Worm (Caenorhabditis elegans) whole organism, L1 larva: ENCODE results near the gene nas-11.

Experiments used
- C16A3.4 ChIP-seq: fragments of 150-350 bp; optimal IDR thresholded peaks from 2 replicates; lab custom pipeline; 2014; ENCODE audit warnings: missing biosample characterization, missing genetic modification characterization
- C34B4.2 ChIP-seq: sonication (generic microtip); optimal IDR thresholded peaks from 2 replicates; lab custom pipeline; 2017; ENCODE audit warnings: mild to moderate bottlenecking, missing genetic modification characterization, missing compliant biosample characterization
- F16B12.6 ChIP-seq: fragments of 150-350 bp; optimal IDR thresholded peaks from 2 replicates; lab custom pipeline; 2014; ENCODE audit warnings: missing biosample characterization, missing genetic modification characterization
- Y116A8C.19 ChIP-seq: sonication (generic microtip); optimal IDR thresholded peaks from 2 replicates; lab custom pipeline; 2016; ENCODE audit warnings: missing compliant biosample characterization, missing genetic modification characterization, borderline replicate concordance
- aha-1 ChIP-seq: fragments of 150-350 bp; optimal IDR thresholded peaks from 2 replicates; lab custom pipeline; 2014; ENCODE audit warnings: missing biosample characterization, missing genetic modification characterization
- ama-1 ChIP-seq: fragments of 150-350 bp; optimal IDR thresholded peaks from 2 replicates; lab custom pipeline; 2014
- blmp-1 ChIP-seq: fragments of 150-350 bp; optimal IDR thresholded peaks from 2 replicates; lab custom pipeline; 2014; ENCODE audit warnings: missing biosample characterization, missing genetic modification characterization
- dpl-1 ChIP-seq, 3 experiments: fragments of 150-350 bp in 2 of 3; sonication (generic microtip) in 1 of 3; optimal IDR thresholded peaks; 2 replicates each; lab custom pipeline; 2014 to 2017; ENCODE audit warnings: missing biosample characterization in 3 of 3, missing genetic modification characterization in 3 of 3, missing genetic modification reagents in 3 of 3
- dsc-1 ChIP-seq: sonication (generic microtip); optimal IDR thresholded peaks from 2 replicates; lab custom pipeline; 2016; ENCODE audit warnings: mild to moderate bottlenecking, missing genetic modification characterization, missing compliant biosample characterization
- efl-1 ChIP-seq, 4 experiments: fragments of 150-350 bp; optimal IDR thresholded peaks in 3 of 4; peaks in 1 of 4; 1 replicate in 1 of 4; 2 replicates in 3 of 4; lab custom pipeline; 2014; ENCODE audit warnings: missing biosample characterization in 2 of 4, missing genetic modification characterization in 2 of 4, missing genetic modification reagents in 2 of 4
- egl-27 ChIP-seq, 2 experiments: fragments of 150-350 bp in 1 of 2; sonication (generic microtip); optimal IDR thresholded peaks; 3 replicates each; lab custom pipeline; 2017 to 2018; ENCODE audit warnings: missing biosample characterization in 2 of 2, missing genetic modification characterization in 2 of 2, missing genetic modification reagents in 2 of 2
- elt-2 ChIP-seq: sonication (generic microtip); optimal IDR thresholded peaks from 2 replicates; lab custom pipeline; 2016; ENCODE audit warnings: missing genetic modification characterization, mild to moderate bottlenecking, inconsistent platforms, missing compliant biosample characterization, missing genetic modification reagents
- elt-3 ChIP-seq, 6 experiments: fragments of 150-350 bp in 1 of 6; sonication (generic microtip); optimal IDR thresholded peaks; 2 replicates each; lab custom pipeline; 2017 to 2018; ENCODE audit warnings: missing biosample characterization in 6 of 6, missing genetic modification characterization in 6 of 6, inconsistent platforms in 1 of 6
- fkh-10 ChIP-seq: sonication (generic microtip); optimal IDR thresholded peaks from 2 replicates; lab custom pipeline; 2017; ENCODE audit warnings: missing biosample characterization, missing genetic modification reagents, missing genetic modification characterization
- fkh-8 ChIP-seq: sonication (generic microtip); optimal IDR thresholded peaks from 2 replicates; lab custom pipeline; 2016; ENCODE audit warnings: mild to moderate bottlenecking, missing genetic modification characterization, missing compliant biosample characterization
- grh-1 ChIP-seq: fragments of 200-800 bp; sonication (Bioruptor generic); IDR thresholded peaks from 2 replicates; pipeline ENCODE4 v1.3.6; 2022; ENCODE audit warnings: missing genetic modification reagents, missing genetic modification characterization, missing compliant biosample characterization
- hpl-2 ChIP-seq: fragments of 150-350 bp; optimal IDR thresholded peaks from 2 replicates; lab custom pipeline; 2014; ENCODE audit warnings: missing biosample characterization, missing genetic modification reagents, missing genetic modification characterization
- irx-1 ChIP-seq: sonication (generic microtip); optimal IDR thresholded peaks from 2 replicates; lab custom pipeline; 2016; ENCODE audit warnings: missing genetic modification characterization, missing compliant biosample characterization
- isw-1 ChIP-seq: fragments of 200-800 bp; sonication (Bioruptor generic); IDR thresholded peaks from 2 replicates; pipeline ENCODE4 v1.3.6; 2022; ENCODE audit warnings: missing genetic modification characterization, missing compliant biosample characterization
- jun-1 ChIP-seq: fragments of 150-350 bp; optimal IDR thresholded peaks from 2 replicates; lab custom pipeline; 2014; ENCODE audit warnings: missing biosample characterization, missing genetic modification reagents, missing genetic modification characterization
- lin-13 ChIP-seq: fragments of 150-350 bp; optimal IDR thresholded peaks from 2 replicates; lab custom pipeline; 2014; ENCODE audit warnings: missing biosample characterization, missing genetic modification reagents, missing genetic modification characterization
- lin-14 ChIP-seq: fragments of 200-800 bp; sonication (Bioruptor generic); optimal IDR thresholded peaks from 2 replicates; lab custom pipeline; 2018; ENCODE audit warnings: mild to moderate bottlenecking, missing genetic modification characterization, moderate library complexity, missing compliant biosample characterization
- lin-35 ChIP-seq, 2 experiments: fragments of 150-350 bp; optimal IDR thresholded peaks; 2 replicates each; lab custom pipeline; 2014; ENCODE audit warnings: missing biosample characterization in 2 of 2, missing genetic modification characterization in 2 of 2, missing genetic modification reagents in 2 of 2
- lir-3 ChIP-seq: sonication (generic microtip); optimal IDR thresholded peaks from 2 replicates; lab custom pipeline; 2016; ENCODE audit warnings: mild to moderate bottlenecking, missing genetic modification characterization, moderate library complexity, missing compliant biosample characterization; ENCODE audit not compliant: poor library complexity
- lsy-2 ChIP-seq, 2 experiments: fragments of 150-350 bp; optimal IDR thresholded peaks; 2 replicates each; lab custom pipeline; 2014; ENCODE audit warnings: missing biosample characterization in 2 of 2, missing genetic modification characterization in 2 of 2
- mab-9 ChIP-seq: fragments of 200-800 bp; sonication (Bioruptor generic); IDR thresholded peaks from 2 replicates; pipeline ENCODE4 v1.3.6; 2022; ENCODE audit warnings: missing genetic modification reagents, missing genetic modification characterization, missing compliant biosample characterization
- mdl-1 ChIP-seq, 2 experiments: fragments of 150-350 bp; optimal IDR thresholded peaks; 2 replicates each; lab custom pipeline; 2014 to 2017; ENCODE audit warnings: missing biosample characterization in 2 of 2, missing genetic modification characterization in 2 of 2, inconsistent platforms in 1 of 2
- mep-1 ChIP-seq: fragments of 150-350 bp; optimal IDR thresholded peaks from 2 replicates; lab custom pipeline; 2014; ENCODE audit warnings: missing biosample characterization, missing genetic modification characterization
- nhr-12 ChIP-seq: sonication (generic microtip); optimal IDR thresholded peaks from 2 replicates; lab custom pipeline; 2017; ENCODE audit warnings: missing biosample characterization, missing genetic modification characterization
- nhr-19 ChIP-seq: fragments of 200-800 bp; sonication (Bioruptor generic); conservative IDR thresholded peaks from 2 replicates; pipeline ENCODE4 v1.3.6; 2022; ENCODE audit warnings: missing genetic modification characterization, missing compliant biosample characterization
- nhr-20 ChIP-seq: sonication (generic microtip); optimal IDR thresholded peaks from 2 replicates; lab custom pipeline; 2016; ENCODE audit warnings: mild to moderate bottlenecking, missing genetic modification characterization, missing compliant biosample characterization
- nhr-47 ChIP-seq: sonication (generic microtip); optimal IDR thresholded peaks from 2 replicates; lab custom pipeline; 2016; ENCODE audit warnings: mild to moderate bottlenecking, missing genetic modification characterization, moderate library complexity, missing compliant biosample characterization
- nhr-71 ChIP-seq: sonication (generic microtip); optimal IDR thresholded peaks from 2 replicates; lab custom pipeline; 2016; ENCODE audit warnings: mild to moderate bottlenecking, missing genetic modification characterization, moderate library complexity, missing compliant biosample characterization
- nhr-84 ChIP-seq: sonication (generic microtip); optimal IDR thresholded peaks from 2 replicates; lab custom pipeline; 2017; ENCODE audit warnings: missing biosample characterization, missing genetic modification characterization
- nhr-85 ChIP-seq: sonication (generic microtip); peaks from one replicate; lab custom pipeline; 2016; ENCODE audit warnings: missing genetic modification characterization, inconsistent platforms, missing compliant biosample characterization
- nhr-90 ChIP-seq: sonication (generic microtip); optimal IDR thresholded peaks from 2 replicates; lab custom pipeline; 2016; ENCODE audit warnings: mild to moderate bottlenecking, missing genetic modification characterization, missing compliant biosample characterization; ENCODE audit not compliant: poor library complexity
- pax-3 ChIP-seq: fragments of 200-800 bp; sonication (Bioruptor generic); optimal IDR thresholded peaks from 2 replicates; lab custom pipeline; 2018; ENCODE audit warnings: mild to moderate bottlenecking, missing genetic modification characterization, moderate library complexity, missing compliant biosample characterization
- rnt-1 ChIP-seq: sonication (generic microtip); optimal IDR thresholded peaks from 2 replicates; lab custom pipeline; 2016; ENCODE audit warnings: mild to moderate bottlenecking, missing genetic modification characterization, moderate library complexity, missing compliant biosample characterization
- skn-1 ChIP-seq: fragments of 150-350 bp; optimal IDR thresholded peaks from 2 replicates; lab custom pipeline; 2014; ENCODE audit warnings: missing biosample characterization, missing genetic modification characterization
- snu-23 ChIP-seq: sonication (generic microtip); optimal IDR thresholded peaks from 2 replicates; lab custom pipeline; 2016; ENCODE audit warnings: missing genetic modification characterization, missing compliant biosample characterization
- sptf-1 ChIP-seq: fragments of 150-350 bp; optimal IDR thresholded peaks from 2 replicates; lab custom pipeline; 2014; ENCODE audit warnings: missing biosample characterization, missing genetic modification characterization
- sup-37 ChIP-seq: fragments of 200-800 bp; sonication (Bioruptor generic); optimal IDR thresholded peaks from 2 replicates; lab custom pipeline; 2018; ENCODE audit warnings: mild to moderate bottlenecking, missing genetic modification characterization, missing compliant biosample characterization
- swsn-7 ChIP-seq: sonication (generic microtip); optimal IDR thresholded peaks from 2 replicates; lab custom pipeline; 2016; ENCODE audit warnings: missing genetic modification characterization, missing compliant biosample characterization
- unc-130 ChIP-seq: fragments of 150-350 bp; optimal IDR thresholded peaks from 2 replicates; lab custom pipeline; 2017; ENCODE audit warnings: missing biosample characterization, missing genetic modification characterization, inconsistent platforms
- ztf-4 ChIP-seq: fragments of 150-350 bp; optimal IDR thresholded peaks from 2 replicates; lab custom pipeline; 2014; ENCODE audit warnings: missing biosample characterization, missing genetic modification characterization

nas-11 gene

ce11 chrX:6740983-6741365 is 27.6 kb downstream of the nas-11 start (continued):
- peak; percentile 28 for TF ChIP-seq irx-1
- TF ChIP-seq lin-14 (GFP tag; lab: Kevin White, UChicago): peak; percentile 85
- TF ChIP-seq Y116A8C.19 (tag; lab: Kevin White, UChicago): no peak
- TF ChIP-seq nhr-85 (tag; lab: Kevin White, UChicago): peak; percentile 83
- TF ChIP-seq F16B12.6: no peak
- TF ChIP-seq C16A3.4 (tag; lab: Kevin White, UChicago): peak; percentile 59
- peak; percentile 47 for TF ChIP-seq swsn-7
- TF ChIP-seq grh-1 (GFP tag; lab: Robert Waterston, UW): peak; percentile 67
- TF ChIP-seq, all 84 proteins: peak for 38

- TF ChIP-seq grh-1 (GFP tag; lab: Robert Waterston, UW) (peak; percentile 85), mdl-1 (tag; optimal IDR thresholded peaks at IDR 0.05; lab: Kevin White, UChicago) (no peak), nhr-20 (tag; lab: Kevin White, UChicago) (peak; percentile 76), lsy-2 (tag; optimal IDR thresholded peaks at IDR 0.05; lab: Kevin White, UChicago) (peak; percentile 48 to 58), lin-14 (GFP tag; lab: Kevin White, UChicago) (peak; percentile 42), C16A3.4 (tag; lab: Kevin White, UChicago) (peak; percentile 65), rnt-1 (peak; percentile 64), fkh-8 (no peak), mep-1 (tag; lab: Kevin White, UChicago) (peak; percentile 77), skn-1 (tag; lab: Kevin White, UChicago) (peak; percentile 4), sptf-1 (tag; lab: Kevin White, UChicago) (no peak), nhr-47 (tag; lab: Kevin White, UChicago) (no peak), dpl-1 (GFP tag; optimal IDR thresholded peaks at IDR 0.05; lab: Kevin White, UChicago) (peak; percentile 8 to 17 (median 17)), ama-1 (no peak), nhr-90 (tag; lab: Kevin White, UChicago) (peak; percentile 78), egl-27 (tag; optimal IDR thresholded peaks at IDR 0.05; lab: Kevin White, UChicago) (peak in 1 of 2 experiments; percentile 26), lin-35 (GFP tag; optimal IDR thresholded peaks at IDR 0.05; lab: Kevin White, UChicago) (peak; percentile 28 to 69), blmp-1 (tag; lab: Kevin White, UChicago) (peak; percentile 96), elt-2 (tag; lab: Kevin White, UChicago) (peak; percentile 25), C34B4.2 (no peak), lir-3 (tag; lab: Kevin White, UChicago) (peak; percentile 73), nhr-71 (tag; lab: Kevin White, UChicago) (peak; percentile 49), efl-1 (optimal IDR thresholded peaks at IDR 0.05; lab: Kevin White, UChicago) (peak in 1 of 2 experiments; percentile 18), efl-1 (GFP tag; optimal IDR thresholded peaks at IDR 0.05 in 1 of 2; lab: Kevin White, UChicago) (peak; percentile 17 to 85), lin-13 (GFP tag; lab: Kevin White, UChicago) (peak; percentile 34), nhr-19 (peak; percentile 34), snu-23 (peak; percentile 45), aha-1 (tag; lab: Kevin White, UChicago) (peak; percentile 40), elt-3 (tag; optimal IDR thresholded peaks at IDR 0.05; lab: Kevin White, UChicago) (peak in 2 of 6 experiments; percentile 88 to 90), ztf-4 (tag; lab: Kevin White, UChicago) (peak; percentile 79), mab-9 (GFP tag; lab: Robert Waterston, UW) (peak; percentile 57), nhr-85 (tag; lab: Kevin White, UChicago) (peak; percentile 98), unc-130 (tag; lab: Kevin White, UChicago) (peak; percentile 78), nhr-12 (tag; lab: Kevin White, UChicago) (no peak)
- TF ChIP-seq, all 84 proteins: peak for 26
These were observed 28.2 kb downstream of the nas-11 start for ce11 chrX:6741532-6741931.

- TF ChIP-seq hpl-2 (no peak), lin-14 (GFP tag; lab: Kevin White, UChicago) (peak; percentile 99), Y116A8C.19 (tag; lab: Kevin White, UChicago) (no peak), nhr-90 (tag; lab: Kevin White, UChicago) (peak; percentile 69), blmp-1 (tag; lab: Kevin White, UChicago) (peak; percentile 42), nhr-85 (tag; lab: Kevin White, UChicago) (peak; percentile 88), efl-1 (optimal IDR thresholded peaks at IDR 0.05; lab: Kevin White, UChicago) (peak; percentile 56 to 63), efl-1 (GFP tag; optimal IDR thresholded peaks at IDR 0.05 in 1 of 2; lab: Kevin White, UChicago) (peak; percentile 32 to 94), pax-3 (tag; lab: Kevin White, UChicago) (peak; percentile 68), skn-1 (tag; lab: Kevin White, UChicago) (peak; percentile 92), isw-1 (GFP tag; lab: Robert Waterston, UW) (peak; percentile 80), mdl-1 (tag; optimal IDR thresholded peaks at IDR 0.05; lab: Kevin White, UChicago) (peak in 1 of 2 experiments; percentile 100), rnt-1 (peak; percentile 94), dsc-1 (peak; percentile 70), nhr-84 (tag; lab: Kevin White, UChicago) (no peak), sptf-1 (tag; lab: Kevin White, UChicago) (no peak), jun-1 (tag; lab: Kevin White, UChicago) (peak; percentile 94), nhr-19 (peak; percentile 99), sup-37 (GFP tag; lab: Kevin White, UChicago) (peak; percentile 17), fkh-10 (GFP tag; lab: Kevin White, UChicago) (peak; percentile 84)
These were observed 28.8 kb downstream of the nas-11 start, which contains the start of gene mdl-1 for ce11 chrX:6742011-6742683. TSS of gene mdl-1 (plus strand) at chrX:6742351.
